Fruit fly (Drosophila melanogaster): ENCODE data around the gene CG7970.

dm6 chr3L:1690727-1691413 lies 38.3 kb downstream of the CG7970 start:
- TF ChIP-seq CG6808 (GFP tag; optimal IDR thresholded peaks at IDR 0.05) = peak; percentile 83
- peak; percentile 27 for TF ChIP-seq Sox102F (GFP tag; optimal IDR thresholded peaks at IDR 0.05)
- TF ChIP-seq Eip78C (GFP tag) = peak; percentile 93
- peak; percentile 75 for TF ChIP-seq CG8119 (GFP tag; IDR thresholded peaks at IDR 0.05)
- TF ChIP-seq Met (GFP tag; optimal IDR thresholded peaks at IDR 0.05) = peak; percentile 65
- peak; percentile 77 for TF ChIP-seq CG10631 (GFP tag; optimal IDR thresholded peaks at IDR 0.05)
- peak; percentile 67 for TF ChIP-seq CG11902 (GFP tag; optimal IDR thresholded peaks at IDR 0.05)
- peak; percentile 78 for TF ChIP-seq achi (GFP tag; optimal IDR thresholded peaks at IDR 0.05)
- TF ChIP-seq Sox15 (GFP tag; optimal IDR thresholded peaks at IDR 0.05) = peak; percentile 46

All from whole organism, prepupa.